Worm (Caenorhabditis elegans): ENCODE data around the gene fbxa-65.

DNA sequence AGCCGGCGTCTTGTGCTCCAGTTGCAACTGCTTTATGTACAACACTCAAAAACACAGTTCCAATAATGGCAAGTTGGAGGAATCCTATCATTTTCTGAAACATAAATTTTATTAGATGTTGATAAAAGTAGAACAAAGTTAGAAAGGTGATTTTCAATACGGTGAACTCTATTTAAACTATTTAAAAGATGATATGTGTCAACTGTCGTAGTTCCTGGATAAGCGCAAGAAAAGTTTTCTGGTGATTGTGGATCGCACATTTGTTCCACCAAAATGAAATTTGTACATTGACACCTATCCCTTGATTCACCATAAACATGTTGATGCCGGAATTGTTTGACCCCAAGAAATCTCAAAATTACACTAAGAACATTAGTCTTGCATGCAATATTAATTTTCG, 14.3 kb downstream of the fbxa-65 start, which contains the start of gene C17B7.9:
- TF ChIP-seq F49E8.2 (tag; optimal IDR thresholded peaks at IDR 0.05; ENCODE audit: borderline replicate concordance), result no peak
- TF ChIP-seq daf-12 (tag; optimal IDR thresholded peaks at IDR 0.05), result no peak
- no peak for TF ChIP-seq lin-15B (tag; optimal IDR thresholded peaks at IDR 0.05)
- TF ChIP-seq pqm-1 (tag; optimal IDR thresholded peaks at IDR 0.05), result no peak
- TF ChIP-seq snpc-4 (tag; optimal IDR thresholded peaks at IDR 0.05), result no peak
- no peak for TF ChIP-seq fkh-10 (GFP tag; optimal IDR thresholded peaks at IDR 0.05)
- TF ChIP-seq Y75B8A.6 (GFP tag; IDR thresholded peaks at IDR 0.05), result no peak
- TF ChIP-seq mdl-1 (tag; optimal IDR thresholded peaks at IDR 0.05), result no peak
- TF ChIP-seq dve-1 (tag; optimal IDR thresholded peaks at IDR 0.05; ENCODE audit: insufficient read depth), result no peak
- no peak for TF ChIP-seq ceh-82 (tag; optimal IDR thresholded peaks at IDR 0.05)
- no peak for TF ChIP-seq unc-62 (GFP tag; optimal IDR thresholded peaks at IDR 0.05 in 1 of 2)
- TF ChIP-seq unc-62 (tag; optimal IDR thresholded peaks at IDR 0.05), result no peak
- TF ChIP-seq Y105C5A.15 (GFP tag; IDR thresholded peaks at IDR 0.05), result no peak
- no peak for TF ChIP-seq F44E2.7 (GFP tag; IDR thresholded peaks at IDR 0.05)
